Fruit fly (Drosophila melanogaster) whole organism, pupa: ENCODE data around the gene CG42489.

Experiments
- CG10348 ChIP-seq: fragments of 200-800 bp; sonication (Bioruptor generic); IDR thresholded peaks from 2 replicates; pipeline ENCODE4 v1.3.6; 2022; ENCODE audit warnings: missing biosample characterization, missing genetic modification characterization
- CG12605 ChIP-seq: fragments of 200-800 bp; sonication (Bioruptor generic); IDR thresholded peaks from 2 replicates; pipeline ENCODE4 v1.3.6; 2022; ENCODE audit warnings: missing biosample characterization, missing genetic modification characterization
- CG13204 ChIP-seq: fragments of 200-800 bp; sonication (Bioruptor generic); optimal IDR thresholded peaks from 2 replicates; lab custom pipeline; 2018; ENCODE audit warnings: missing biosample characterization, mild to moderate bottlenecking, missing genetic modification characterization, moderate library complexity
- CG14655 ChIP-seq: fragments of 200-800 bp; sonication (Bioruptor generic); optimal IDR thresholded peaks from 3 replicates; lab custom pipeline; 2017; ENCODE audit warnings: mild to moderate bottlenecking, missing biosample characterization, missing genetic modification reagents, missing genetic modification characterization
- CG15710 ChIP-seq: fragments of 200-800 bp; sonication (Bioruptor generic); optimal IDR thresholded peaks from 2 replicates; lab custom pipeline; 2018; ENCODE audit warnings: missing biosample characterization, mild to moderate bottlenecking, missing genetic modification characterization, moderate library complexity
- CG17806 ChIP-seq: fragments of 200-800 bp; sonication (Bioruptor generic); optimal IDR thresholded peaks from 2 replicates; lab custom pipeline; 2018; ENCODE audit warnings: missing biosample characterization, mild to moderate bottlenecking, missing genetic modification characterization, moderate library complexity
- CG32121 ChIP-seq: fragments of 200-800 bp; sonication (Bioruptor generic); IDR thresholded peaks from 2 replicates; pipeline ENCODE4 v1.3.6; 2022; ENCODE audit warnings: missing biosample characterization, missing genetic modification characterization
- CG34367 ChIP-seq: fragments of 200-800 bp; sonication (Bioruptor generic); optimal IDR thresholded peaks from 2 replicates; lab custom pipeline; 2018; ENCODE audit warnings: missing biosample characterization, mild to moderate bottlenecking, missing genetic modification characterization
- CG4496 ChIP-seq: fragments of 200-800 bp; sonication (Bioruptor generic); IDR thresholded peaks from 3 replicates; pipeline ENCODE4 v1.3.6; 2022; ENCODE audit warnings: missing biosample characterization, missing genetic modification characterization
- CG8159 ChIP-seq: fragments of 200-800 bp; sonication (Bioruptor generic); optimal IDR thresholded peaks from 3 replicates; lab custom pipeline; 2018; ENCODE audit warnings: missing biosample characterization, mild to moderate bottlenecking, missing genetic modification characterization, moderate library complexity
- CG8301 ChIP-seq: fragments of 200-800 bp; sonication (Bioruptor generic); optimal IDR thresholded peaks from 2 replicates; lab custom pipeline; 2018; ENCODE audit warnings: missing biosample characterization, mild to moderate bottlenecking, missing genetic modification characterization
- CG9948 ChIP-seq: fragments of 200-800 bp; sonication (Bioruptor generic); optimal IDR thresholded peaks from 2 replicates; lab custom pipeline; 2018; ENCODE audit warnings: missing biosample characterization, mild to moderate bottlenecking, missing genetic modification characterization, moderate library complexity
- D1 ChIP-seq: fragments of 200-800 bp; sonication (Bioruptor generic); optimal IDR thresholded peaks from 2 replicates; lab custom pipeline; 2018; ENCODE audit warnings: missing biosample characterization, mild to moderate bottlenecking, missing genetic modification characterization, moderate library complexity
- EcR ChIP-seq: fragments of 200-800 bp; sonication (Bioruptor generic); optimal IDR thresholded peaks from 3 replicates; lab custom pipeline; 2019; ENCODE audit warnings: missing biosample characterization, missing genetic modification characterization, mild to moderate bottlenecking, moderate library complexity, missing genetic modification reagents
- Ets98B ChIP-seq: fragments of 200-800 bp; sonication (Bioruptor generic); IDR thresholded peaks from 2 replicates; pipeline ENCODE4 v1.3.6; 2022; ENCODE audit warnings: missing biosample characterization, missing genetic modification characterization
- Pif1A ChIP-seq: fragments of 200-800 bp; sonication (Bioruptor generic); optimal IDR thresholded peaks from 3 replicates; lab custom pipeline; 2016; ENCODE audit warnings: missing biosample characterization, missing genetic modification characterization
- Pif1B ChIP-seq: fragments of 200-800 bp; sonication (Bioruptor generic); optimal IDR thresholded peaks from 3 replicates; lab custom pipeline; 2016; ENCODE audit warnings: missing biosample characterization, missing genetic modification characterization
- Snoo ChIP-seq: fragments of 200-800 bp; sonication (Bioruptor generic); optimal IDR thresholded peaks from 3 replicates; lab custom pipeline; 2017; ENCODE audit warnings: missing biosample characterization, mild to moderate bottlenecking, missing genetic modification characterization, inconsistent platforms
- fd96Ca ChIP-seq: fragments of 200-800 bp; sonication (Bioruptor generic); IDR thresholded peaks from 3 replicates; pipeline ENCODE4 v1.3.6; 2022; ENCODE audit warnings: missing biosample characterization, missing genetic modification characterization
- gl ChIP-seq: fragments of 200-800 bp; sonication (Bioruptor generic); optimal IDR thresholded peaks from 2 replicates; lab custom pipeline; 2018; ENCODE audit warnings: missing biosample characterization, mild to moderate bottlenecking, missing genetic modification characterization
- rn ChIP-seq: fragments of 200-800 bp; sonication (Bioruptor generic); IDR thresholded peaks from 2 replicates; pipeline ENCODE4 v1.3.6; 2022; ENCODE audit warnings: missing biosample characterization, missing genetic modification characterization

The CG42489 gene

dm6 chr3R:8650741-8651140, 3.8 kb downstream of the CG42489 start, which contains the start of the genes Mkk4 and SLIRP2:
Mkk4 (minus strand) TSS chr3R:8650796.
SLIRP2 (plus strand) TSS chr3R:8651084.
- TF ChIP-seq Pif1B (peak; percentile 99), CG13204 (no peak), CG15710 (peak; percentile 99), Ets98B (GFP tag; lab: Robert Waterston, UW) (peak; percentile 99), CG12605 (GFP tag; lab: Robert Waterston, UW) (peak; percentile 98), CG4496 (GFP tag; lab: Robert Waterston, UW) (peak; percentile 99), Snoo (tag; lab: Kevin White, UChicago) (peak; percentile 97), CG8301 (tag; lab: Kevin White, UChicago) (peak; percentile 99), CG8159 (tag; lab: Kevin White, UChicago) (peak; percentile 99), CG10348 (GFP tag; lab: Robert Waterston, UW) (peak; percentile 93), gl (tag; lab: Kevin White, UChicago) (peak; percentile 93), D1 (tag; lab: Kevin White, UChicago) (no peak), fd96Ca (GFP tag; lab: Robert Waterston, UW) (peak; percentile 99), rn (GFP tag; lab: Robert Waterston, UW) (peak; percentile 97), CG9948 (tag; lab: Kevin White, UChicago) (peak; percentile 98), CG14655 (GFP tag; lab: Kevin White, UChicago) (peak; percentile 99), CG32121 (peak; percentile 98), CG17806 (tag; lab: Kevin White, UChicago) (peak; percentile 99), Pif1A (GFP tag; lab: Kevin White, UChicago) (peak; percentile 99), CG34367 (tag; lab: Kevin White, UChicago) (peak; percentile 99), EcR (GFP tag; lab: Kevin White, UChicago) (peak; percentile 50)
- TF ChIP-seq, all 21 proteins: peak for 19

DNA sequence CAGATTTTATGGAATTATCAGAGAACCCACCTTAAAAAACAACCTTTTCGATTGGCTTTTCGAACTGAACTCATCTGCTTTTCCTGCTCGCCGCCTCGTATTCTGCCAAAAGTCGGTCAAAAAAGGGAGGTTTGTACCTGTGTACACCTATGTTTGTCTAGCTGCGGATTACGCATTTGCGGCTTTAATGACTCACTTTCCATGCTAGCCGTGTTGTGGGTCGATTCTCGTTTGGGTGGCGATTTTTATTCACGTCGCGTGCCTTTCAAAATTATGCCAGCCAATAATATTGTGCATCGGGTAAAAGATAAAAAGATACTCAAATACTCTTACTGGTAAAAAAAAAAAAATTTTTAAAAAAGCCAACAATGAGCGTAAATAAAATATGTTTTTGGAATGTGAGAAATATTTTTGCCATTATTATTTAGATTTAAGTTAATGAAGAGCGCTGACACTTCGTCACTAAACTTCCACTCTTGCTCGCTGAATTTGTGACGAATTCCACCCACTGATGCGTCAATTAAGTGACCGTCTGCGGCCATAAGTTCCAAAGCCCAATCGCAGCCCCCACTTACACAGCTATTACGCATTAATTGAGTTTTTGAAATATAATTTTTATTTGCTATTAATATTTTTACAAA, 8.9 kb downstream of the CG42489 start, which contains the start of gene Cyp313b1:
Gene Cyp313b1, minus strand, starts transcription at position 71 of the 641 bp plus-strand sequence.
- no peak for TF ChIP-seq CG14655 (GFP tag; lab: Kevin White, UChicago)
- no peak for TF ChIP-seq D1 (tag; lab: Kevin White, UChicago)
- TF ChIP-seq CG9948 (tag; lab: Kevin White, UChicago), result no peak
- no peak for TF ChIP-seq CG13204
- no peak for TF ChIP-seq Pif1A (GFP tag; lab: Kevin White, UChicago)
- TF ChIP-seq CG17806 (tag; lab: Kevin White, UChicago), result no peak
- no peak for TF ChIP-seq CG4496 (GFP tag; lab: Robert Waterston, UW)
- no peak for TF ChIP-seq fd96Ca (GFP tag; lab: Robert Waterston, UW)
- no peak for TF ChIP-seq Pif1B
- no peak for TF ChIP-seq CG34367 (tag; lab: Kevin White, UChicago)
- no peak for TF ChIP-seq CG8301 (tag; lab: Kevin White, UChicago)
- TF ChIP-seq rn (GFP tag; lab: Robert Waterston, UW), result no peak
- TF ChIP-seq CG15710, result no peak

- no peak for TF ChIP-seq gl (tag; lab: Kevin White, UChicago)
- no peak for TF ChIP-seq CG10348 (GFP tag; lab: Robert Waterston, UW)
- no peak for TF ChIP-seq CG17806 (tag; lab: Kevin White, UChicago)
- no peak for TF ChIP-seq Ets98B (GFP tag; lab: Robert Waterston, UW)
- no peak for TF ChIP-seq Pif1B
- 0 out of 3 replicates have a peak, but pooled peaks have one; percentile 21 for TF ChIP-seq CG4496 (GFP tag; lab: Robert Waterston, UW)
- no peak for TF ChIP-seq fd96Ca (GFP tag; lab: Robert Waterston, UW)
- no peak for TF ChIP-seq CG9948 (tag; lab: Kevin White, UChicago)
Observed at dm6 chr3R:8642376-8642966, 12.1 kb downstream of the CG42489 start.

DNA sequence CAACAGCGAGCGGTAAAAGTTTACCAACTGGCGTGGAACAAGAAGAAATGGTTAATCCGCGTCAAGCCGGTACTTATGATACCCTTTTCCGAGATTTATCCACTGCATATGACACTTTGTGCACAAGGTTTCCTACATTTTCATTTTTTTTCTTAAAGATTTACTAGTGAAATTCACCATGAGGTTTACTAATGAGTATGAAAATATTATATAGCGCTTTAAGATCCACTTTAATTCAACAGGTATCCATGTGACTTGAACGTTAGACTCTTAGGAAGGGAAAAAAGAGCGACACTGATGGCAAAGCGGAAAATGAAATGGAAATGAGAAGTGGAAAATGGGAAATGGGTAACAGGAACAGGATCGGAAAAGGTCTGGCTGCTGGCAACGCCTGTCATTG, 15.9 kb downstream of the CG42489 start:
- no peak for TF ChIP-seq CG10348 (GFP tag; lab: Robert Waterston, UW)
- no peak for TF ChIP-seq CG34367 (tag; lab: Kevin White, UChicago)
- TF ChIP-seq CG8159 (tag; lab: Kevin White, UChicago), result no peak
- TF ChIP-seq Snoo (tag; lab: Kevin White, UChicago), result no peak
- TF ChIP-seq CG13204, result no peak
- no peak for TF ChIP-seq CG17806 (tag; lab: Kevin White, UChicago)
- TF ChIP-seq CG12605 (GFP tag; lab: Robert Waterston, UW), result no peak
- no peak for TF ChIP-seq rn (GFP tag; lab: Robert Waterston, UW)
- no peak for TF ChIP-seq Pif1B
- TF ChIP-seq CG9948 (tag; lab: Kevin White, UChicago), result no peak
- TF ChIP-seq gl (tag; lab: Kevin White, UChicago), result no peak
- no peak for TF ChIP-seq Ets98B (GFP tag; lab: Robert Waterston, UW)

dm6 chr3R:8635778-8636177, 18.8 kb downstream of the CG42489 start, which contains the start of gene Or85e:
Or85e (minus strand) TSS chr3R:8635878.
- no peak for TF ChIP-seq CG34367 (tag; lab: Kevin White, UChicago)
- TF ChIP-seq Pif1A (GFP tag; lab: Kevin White, UChicago), result no peak
- no peak for TF ChIP-seq CG9948 (tag; lab: Kevin White, UChicago)
- no peak for TF ChIP-seq CG15710
- no peak for TF ChIP-seq CG8301 (tag; lab: Kevin White, UChicago)
- TF ChIP-seq Ets98B (GFP tag; lab: Robert Waterston, UW), result no peak
- TF ChIP-seq CG4496 (GFP tag; lab: Robert Waterston, UW), result no peak
- no peak for TF ChIP-seq D1 (tag; lab: Kevin White, UChicago)
- TF ChIP-seq CG17806 (tag; lab: Kevin White, UChicago), result no peak
- TF ChIP-seq CG32121, result no peak
- TF ChIP-seq Snoo (tag; lab: Kevin White, UChicago), result no peak
- TF ChIP-seq gl (tag; lab: Kevin White, UChicago), result no peak
- no peak for TF ChIP-seq CG10348 (GFP tag; lab: Robert Waterston, UW)
- TF ChIP-seq CG14655 (GFP tag; lab: Kevin White, UChicago), result no peak
- no peak for TF ChIP-seq EcR (GFP tag; lab: Kevin White, UChicago)
- no peak for TF ChIP-seq CG12605 (GFP tag; lab: Robert Waterston, UW)
- no peak for TF ChIP-seq CG8159 (tag; lab: Kevin White, UChicago)
